Worm (Caenorhabditis elegans): ENCODE data around the gene twk-46.
"Not testable (repeated sequence)": the region's sequence is repeated elsewhere in the genome, so short reads cannot be mapped to it uniquely, and the experiment has no call there.

- not testable (repeated sequence) for TF ChIP-seq pqm-1 (tag; optimal IDR thresholded peaks at IDR 0.05); pha-4 (tag; optimal IDR thresholded peaks at IDR 0.05); ama-1 (optimal IDR thresholded peaks at IDR 0.05); lin-39 (tag; optimal IDR thresholded peaks at IDR 0.05); jun-1 (tag; optimal IDR thresholded peaks at IDR 0.05)
- TF ChIP-seq ceh-28 (tag; optimal IDR thresholded peaks at IDR 0.05), result peak; percentile 70
Observed at ce11 chrV:19014940-19015339, 45.0 kb upstream of the twk-46 start.
